Fruit fly (Drosophila melanogaster) whole organism, embryonic: Measurements from ENCODE around the gene CG17207.
A peak's percentile ranks its signal among the peaks of the same experiment; 100 is the strongest.

Source experiments
- BEAF-32 ChIP-seq: fragments of 200-800 bp; sonication (Bioruptor generic); optimal IDR thresholded peaks from 3 replicates; lab custom pipeline; 2017; ENCODE audit warnings: missing biosample characterization, missing genetic modification characterization, mild to moderate bottlenecking, moderate library complexity, missing genetic modification reagents
- CG10267 ChIP-seq: fragments of 200-800 bp; sonication (Bioruptor generic); optimal IDR thresholded peaks from 2 replicates; lab custom pipeline; 2018; ENCODE audit warnings: missing biosample characterization, mild to moderate bottlenecking, missing genetic modification characterization, moderate library complexity
- CG12391 ChIP-seq: fragments of 200-800 bp; sonication (Bioruptor generic); optimal IDR thresholded peaks from 3 replicates; lab custom pipeline; 2018; ENCODE audit warnings: missing biosample characterization, mild to moderate bottlenecking, missing genetic modification characterization, moderate library complexity
- CG12942 ChIP-seq: fragments of 200-800 bp; sonication (Bioruptor generic); optimal IDR thresholded peaks from 3 replicates; lab custom pipeline; 2016; ENCODE audit warnings: missing biosample characterization, missing genetic modification characterization
- CG13775 ChIP-seq: fragments of 200-800 bp; sonication (Bioruptor generic); optimal IDR thresholded peaks from 3 replicates; lab custom pipeline; 2017; ENCODE audit warnings: missing biosample characterization, mild to moderate bottlenecking, missing genetic modification characterization
- CG15514 ChIP-seq: fragments of 200-800 bp; sonication (Bioruptor generic); optimal IDR thresholded peaks from 3 replicates; lab custom pipeline; 2017; ENCODE audit warnings: missing biosample characterization, missing genetic modification characterization, mild to moderate bottlenecking, moderate library complexity, missing genetic modification reagents
- CG17186 ChIP-seq: fragments of 200-800 bp; sonication (Bioruptor generic); optimal IDR thresholded peaks from 3 replicates; lab custom pipeline; 2017; ENCODE audit warnings: missing biosample characterization, missing genetic modification reagents, missing genetic modification characterization
- CG17385 ChIP-seq: fragments of 200-800 bp; sonication (Bioruptor generic); optimal IDR thresholded peaks from 3 replicates; lab custom pipeline; 2018; ENCODE audit warnings: missing biosample characterization, mild to moderate bottlenecking, missing genetic modification characterization
- CG17829 ChIP-seq: fragments of 200-800 bp; optimal IDR thresholded peaks from 2 replicates; lab custom pipeline; 2019; ENCODE audit warnings: missing biosample characterization, mild to moderate bottlenecking, missing genetic modification characterization, moderate library complexity
- CG2116 ChIP-seq: fragments of 200-800 bp; sonication (Bioruptor generic); optimal IDR thresholded peaks from 3 replicates; lab custom pipeline; 2018; ENCODE audit warnings: missing biosample characterization, mild to moderate bottlenecking, missing genetic modification characterization
- CG2120 ChIP-seq: fragments of 200-800 bp; sonication (Bioruptor generic); optimal IDR thresholded peaks from 3 replicates; lab custom pipeline; 2016; ENCODE audit warnings: missing biosample characterization, missing genetic modification characterization
- CG3163 ChIP-seq: fragments of 200-800 bp; sonication (Bioruptor generic); optimal IDR thresholded peaks from 3 replicates; lab custom pipeline; 2016; ENCODE audit warnings: missing biosample characterization, missing genetic modification characterization
- CG4617 ChIP-seq: fragments of 200-800 bp; sonication (Bioruptor generic); optimal IDR thresholded peaks from 3 replicates; lab custom pipeline; 2016; ENCODE audit warnings: missing biosample characterization, missing genetic modification characterization, borderline replicate concordance
- CG8924 ChIP-seq: fragments of 200-800 bp; optimal IDR thresholded peaks from 3 replicates; lab custom pipeline; 2019; ENCODE audit warnings: missing biosample characterization, mild to moderate bottlenecking, missing genetic modification characterization, moderate library complexity
- CG9609 ChIP-seq: fragments of 200-800 bp; sonication (Bioruptor generic); optimal IDR thresholded peaks from 3 replicates; lab custom pipeline; 2016; ENCODE audit warnings: missing biosample characterization, missing genetic modification characterization
- CG9797 ChIP-seq: fragments of 200-800 bp; sonication (Bioruptor generic); optimal IDR thresholded peaks from 3 replicates; lab custom pipeline; 2018; ENCODE audit warnings: missing biosample characterization, mild to moderate bottlenecking, missing genetic modification characterization
- Dll ChIP-seq: fragments of 200-800 bp; sonication (Bioruptor generic); IDR thresholded peaks from 4 replicates; pipeline ENCODE4 v1.3.6; 2022; ENCODE audit warnings: missing biosample characterization, missing genetic modification characterization; ENCODE audit not compliant: partially characterized antibody
- E2f2 ChIP-seq: fragments of 200-800 bp; sonication (Bioruptor generic); IDR thresholded peaks from 2 replicates; pipeline ENCODE4 v1.3.6; 2022; ENCODE audit warnings: missing biosample characterization, missing genetic modification characterization
- Fer1 ChIP-seq: fragments of 200-800 bp; sonication (Bioruptor generic); optimal IDR thresholded peaks from 2 replicates; lab custom pipeline; 2017; ENCODE audit warnings: missing biosample characterization, mild to moderate bottlenecking, missing genetic modification characterization
- HLH4C ChIP-seq: fragments of 200-800 bp; sonication (Bioruptor generic); IDR thresholded peaks from 3 replicates; pipeline ENCODE4 v1.3.6; 2022; ENCODE audit warnings: missing biosample characterization, missing genetic modification characterization; ENCODE audit not compliant: partially characterized antibody
- HLH54F ChIP-seq: fragments of 200-800 bp; sonication (Bioruptor generic); optimal IDR thresholded peaks from 3 replicates; lab custom pipeline; 2016; ENCODE audit warnings: missing biosample characterization, missing genetic modification characterization
- HmgZ ChIP-seq: fragments of 200-800 bp; sonication (Bioruptor generic); optimal IDR thresholded peaks from 2 replicates; lab custom pipeline; 2018; ENCODE audit warnings: missing biosample characterization, mild to moderate bottlenecking, missing genetic modification characterization
- Hmr ChIP-seq: fragments of 200-800 bp; sonication (Bioruptor generic); optimal IDR thresholded peaks from 3 replicates; lab custom pipeline; 2017; ENCODE audit warnings: mild to moderate bottlenecking, missing biosample characterization, missing genetic modification reagents, missing genetic modification characterization
- Hr78 ChIP-seq, 2 experiments: fragments of 200-800 bp in 1 of 2; fragments of >200 bp in 1 of 2; sonication (Bioruptor generic) in 1 of 2; optimal IDR thresholded peaks; 2 replicates each; lab custom pipeline; 2017 to 2019; ENCODE audit warnings: missing biosample characterization in 2 of 2, missing genetic modification characterization in 2 of 2, mild to moderate bottlenecking in 1 of 2, moderate library complexity in 1 of 2
- MBD-R2 ChIP-seq: fragments of 200-800 bp; sonication (Bioruptor generic); IDR thresholded peaks from 2 replicates; pipeline ENCODE4 v1.3.6; 2022; ENCODE audit warnings: missing biosample characterization, missing genetic modification characterization
- MESR4 ChIP-seq: fragments of 200-800 bp; sonication (Bioruptor generic); optimal IDR thresholded peaks from 2 replicates; lab custom pipeline; 2018; ENCODE audit warnings: missing biosample characterization, mild to moderate bottlenecking, missing genetic modification characterization, moderate library complexity
- Med ChIP-seq: fragments of 200-800 bp; sonication (Bioruptor generic); peaks from one replicate; lab custom pipeline; 2016; ENCODE audit warnings: missing biosample characterization, missing genetic modification characterization, mild to moderate bottlenecking, inconsistent platforms, moderate library complexity
- NK7.1 ChIP-seq: fragments of 200-800 bp; sonication (Bioruptor generic); optimal IDR thresholded peaks from 3 replicates; lab custom pipeline; 2016; ENCODE audit warnings: missing biosample characterization, missing genetic modification characterization
- Neu2 ChIP-seq: fragments of 200-800 bp; sonication (Bioruptor generic); optimal IDR thresholded peaks from 3 replicates; lab custom pipeline; 2016; ENCODE audit warnings: missing biosample characterization, missing genetic modification characterization, borderline replicate concordance
- Scr ChIP-seq: fragments of 200-800 bp; sonication (Bioruptor generic); IDR thresholded peaks from 2 replicates; pipeline ENCODE4 v1.3.6; 2022; ENCODE audit warnings: missing biosample characterization, missing genetic modification characterization; ENCODE audit not compliant: partially characterized antibody
- Sry-δ ChIP-seq: fragments of 200-800 bp; sonication (Bioruptor generic); optimal IDR thresholded peaks from 2 replicates; lab custom pipeline; 2016; ENCODE audit warnings: missing biosample characterization, missing genetic modification characterization
- bbx ChIP-seq: fragments of 200-800 bp; sonication (Bioruptor generic); IDR thresholded peaks from 2 replicates; pipeline ENCODE4 v1.3.6; 2022; ENCODE audit warnings: missing biosample characterization, missing genetic modification characterization; ENCODE audit not compliant: partially characterized antibody
- bigmax ChIP-seq: fragments of 200-800 bp; sonication (Bioruptor generic); optimal IDR thresholded peaks from 2 replicates; lab custom pipeline; 2018; ENCODE audit warnings: missing biosample characterization, mild to moderate bottlenecking, missing genetic modification characterization
- cg ChIP-seq: fragments of 200-800 bp; sonication (Bioruptor generic); optimal IDR thresholded peaks from 3 replicates; lab custom pipeline; 2019; ENCODE audit warnings: missing biosample characterization, mild to moderate bottlenecking, missing genetic modification characterization, moderate library complexity
- chinmo ChIP-seq: fragments of 200-800 bp; sonication (Bioruptor generic); IDR thresholded peaks from 4 replicates; pipeline ENCODE4 v1.3.6; 2022; ENCODE audit warnings: missing biosample characterization, missing genetic modification characterization; ENCODE audit not compliant: partially characterized antibody
- crp ChIP-seq, 2 experiments: fragments of 200-800 bp; sonication (Bioruptor generic); optimal IDR thresholded peaks; 2 replicates in 1 of 2; 3 replicates in 1 of 2; lab custom pipeline; 2017; ENCODE audit warnings: missing biosample characterization in 2 of 2, missing genetic modification characterization in 2 of 2, mild to moderate bottlenecking in 1 of 2, moderate library complexity in 1 of 2
- fd64A ChIP-seq: fragments of 200-800 bp; sonication (Bioruptor generic); optimal IDR thresholded peaks from 3 replicates; lab custom pipeline; 2018; ENCODE audit warnings: missing biosample characterization, mild to moderate bottlenecking, missing genetic modification characterization
- grn ChIP-seq: fragments of 200-800 bp; sonication (Bioruptor generic); optimal IDR thresholded peaks from 3 replicates; lab custom pipeline; 2017; ENCODE audit warnings: missing biosample characterization, missing genetic modification characterization
- insv ChIP-seq, 2 experiments: fragments of 200-800 bp; sonication (Bioruptor generic); optimal IDR thresholded peaks; 3 replicates each; lab custom pipeline; 2016 to 2018; ENCODE audit warnings: missing biosample characterization in 2 of 2, missing genetic modification characterization in 2 of 2
- kah ChIP-seq: fragments of 200-800 bp; sonication (Bioruptor generic); optimal IDR thresholded peaks from 2 replicates; lab custom pipeline; 2018; ENCODE audit warnings: missing biosample characterization, mild to moderate bottlenecking, missing genetic modification characterization
- maf-S ChIP-seq: fragments of 200-800 bp; sonication (Bioruptor generic); optimal IDR thresholded peaks from 2 replicates; lab custom pipeline; 2016; ENCODE audit warnings: missing biosample characterization, missing genetic modification characterization
- nmo ChIP-seq: fragments of 200-800 bp; sonication (Bioruptor generic); optimal IDR thresholded peaks from 2 replicates; lab custom pipeline; 2018; ENCODE audit warnings: missing biosample characterization, mild to moderate bottlenecking, missing genetic modification characterization, moderate library complexity
- pros ChIP-seq: fragments of 200-800 bp; sonication (Bioruptor generic); optimal IDR thresholded peaks from 3 replicates; lab custom pipeline; 2019; ENCODE audit warnings: missing biosample characterization, mild to moderate bottlenecking, missing genetic modification characterization, moderate library complexity
- pzg ChIP-seq: fragments of 200-800 bp; sonication (Bioruptor generic); optimal IDR thresholded peaks from 3 replicates; lab custom pipeline; 2018; ENCODE audit warnings: missing biosample characterization, mild to moderate bottlenecking, missing genetic modification characterization, moderate library complexity
- tll ChIP-seq, 2 experiments: fragments of 200-800 bp in 1 of 2; fragments of >200 bp in 1 of 2; sonication (Bioruptor generic) in 1 of 2; optimal IDR thresholded peaks; 2 replicates each; lab custom pipeline; 2017 to 2019; ENCODE audit warnings: missing biosample characterization in 2 of 2, missing genetic modification characterization in 2 of 2, mild to moderate bottlenecking in 1 of 2, moderate library complexity in 1 of 2
- trem ChIP-seq: fragments of 200-800 bp; optimal IDR thresholded peaks from 3 replicates; lab custom pipeline; 2019; ENCODE audit warnings: missing biosample characterization, mild to moderate bottlenecking, missing genetic modification characterization, moderate library complexity
- zen ChIP-seq: fragments of 200-800 bp; sonication (Bioruptor generic); optimal IDR thresholded peaks from 3 replicates; lab custom pipeline; 2018; ENCODE audit warnings: missing biosample characterization, mild to moderate bottlenecking, missing genetic modification characterization, moderate library complexity

CG17207 gene

dm6 chr3R:12459879-12460522 lies 21.1 kb upstream of the CG17207 start, which contains the start of the genes CG5961 and Polr3C:
Gene CG5961 (minus strand): TSS chr3R:12460294.
Gene Polr3C (plus strand): TSS chr3R:12460414.
- TF ChIP-seq CG3163 (peak; percentile 35), CG2116 (GFP tag; lab: Kevin White, UChicago) (peak; percentile 71), cg (GFP tag; lab: Kevin White, UChicago) (peak; percentile 29), kah (GFP tag; lab: Kevin White, UChicago) (peak; percentile 67), CG4617 (GFP tag; lab: Kevin White, UChicago) (peak; percentile 10), CG15514 (GFP tag; lab: Kevin White, UChicago) (peak; percentile 70), Fer1 (peak; percentile 27), CG17186 (peak; percentile 26), CG8924 (peak; percentile 15), Sry-δ (GFP tag; lab: Kevin White, UChicago) (peak; percentile 41), bbx (GFP tag; lab: Robert Waterston, UW) (0 out of 2 replicates have a peak, but pooled peaks have one; percentile 31), CG2120 (GFP tag; lab: Kevin White, UChicago) (peak; percentile 10), Neu2 (GFP tag; lab: Kevin White, UChicago) (no peak), zen (tag; lab: Kevin White, UChicago) (peak; percentile 11), maf-S (GFP tag; lab: Kevin White, UChicago) (no peak), CG9797 (GFP tag; lab: Kevin White, UChicago) (peak; percentile 62), E2f2 (GFP tag; lab: Robert Waterston, UW) (peak; percentile 75), trem (tag; lab: Kevin White, UChicago) (peak; percentile 61), crp (GFP tag; optimal IDR thresholded peaks at IDR 0.05; lab: Kevin White, UChicago) (peak; percentile 18 to 93), NK7.1 (GFP tag; lab: Kevin White, UChicago) (no peak), bigmax (GFP tag; lab: Kevin White, UChicago) (peak; percentile 74), HLH4C (peak; percentile 33; the same call in 2 of the 3 replicates), pzg (GFP tag; lab: Kevin White, UChicago) (peak; percentile 63), CG13775 (GFP tag; lab: Kevin White, UChicago) (no peak), grn (GFP tag; lab: Kevin White, UChicago) (peak; percentile 24), BEAF-32 (GFP tag; lab: Kevin White, UChicago) (peak; percentile 51), chinmo (GFP tag; lab: Robert Waterston, UW) (0 out of 4 replicates have a peak, but pooled peaks have one; percentile 55), tll (GFP tag; optimal IDR thresholded peaks at IDR 0.05; lab: Kevin White, UChicago) (peak in 1 of 2 experiments; percentile 65), Scr (GFP tag; lab: Robert Waterston, UW) (peak; percentile 17), insv (GFP tag; optimal IDR thresholded peaks at IDR 0.05; lab: Kevin White, UChicago) (peak in 1 of 2 experiments; percentile 38), nmo (GFP tag; lab: Kevin White, UChicago) (peak; percentile 42), HLH54F (GFP tag; lab: Kevin White, UChicago) (no peak), CG12942 (GFP tag; lab: Kevin White, UChicago) (no peak), CG9609 (no peak), MESR4 (GFP tag; lab: Kevin White, UChicago) (peak; percentile 71), CG12391 (tag; lab: Kevin White, UChicago) (peak; percentile 6), Dll (GFP tag; lab: Robert Waterston, UW) (peak; percentile 43; the same call in 2 of the 4 replicates), pros (GFP tag; lab: Kevin White, UChicago) (peak; percentile 14), Med (peak; percentile 74), MBD-R2 (peak; percentile 69), CG17385 (GFP tag; lab: Kevin White, UChicago) (no peak), CG17829 (tag; lab: Kevin White, UChicago) (peak; percentile 10), fd64A (GFP tag; lab: Kevin White, UChicago) (no peak), Hr78 (GFP tag; optimal IDR thresholded peaks at IDR 0.05; lab: Kevin White, UChicago) (no peak), CG10267 (tag; lab: Kevin White, UChicago) (peak; percentile 45), Hmr (GFP tag; lab: Kevin White, UChicago) (no peak), HmgZ (peak; percentile 24)
